Worm (Caenorhabditis elegans): ENCODE measurements around the gene dpy-26.

DNA sequence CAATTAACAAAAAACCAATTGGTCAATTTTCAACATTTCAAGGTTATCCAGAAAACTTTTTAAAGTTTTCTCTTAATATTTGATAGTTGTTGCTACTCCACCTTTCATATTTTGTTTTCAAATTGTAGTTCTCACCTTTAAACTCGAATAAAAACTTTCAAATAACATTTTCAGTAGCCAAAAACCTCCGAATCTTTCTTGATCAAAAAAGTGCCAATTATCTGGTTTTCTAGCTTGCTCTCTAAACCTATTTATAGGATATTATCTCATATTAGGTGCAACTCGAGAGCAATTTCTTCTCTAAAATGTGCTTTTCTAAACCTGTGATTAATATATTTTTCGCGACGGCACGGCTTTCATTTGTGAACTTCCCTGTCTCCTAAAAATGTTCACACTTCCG, 36.1 kb upstream of the dpy-26 start, which contains the start of gene sru-26:
- TF ChIP-seq T22C8.4 (GFP tag; IDR thresholded peaks at IDR 0.05) = no peak
- TF ChIP-seq tab-1 (GFP tag; IDR thresholded peaks at IDR 0.05) = no peak
- no peak for TF ChIP-seq med-1 (GFP tag; optimal IDR thresholded peaks at IDR 0.05; ENCODE audit: insufficient read depth)
- TF ChIP-seq ztf-29 (GFP tag; IDR thresholded peaks at IDR 0.05) = no peak
- no peak for TF ChIP-seq klf-2 (GFP tag; conservative IDR thresholded peaks at IDR 0.05)
- TF ChIP-seq flt-1 (GFP tag; IDR thresholded peaks at IDR 0.05) = no peak
- TF ChIP-seq ref-1 (GFP tag; conservative IDR thresholded peaks at IDR 0.05) = no peak
- no peak for TF ChIP-seq cog-1 (tag; optimal IDR thresholded peaks at IDR 0.05)
